Worm (Caenorhabditis elegans): ENCODE measurements around the gene lgc-1.

The lgc-1 gene

ce11 chrV:4125552-4126084 lies 9.2 kb upstream of the lgc-1 start, which contains the start of gene T05B4.12:
Gene T05B4.12, minus strand, starts transcription at chrV:4126034.
- TF ChIP-seq hlh-15 (tag; optimal IDR thresholded peaks at IDR 0.05): no peak
- no peak for TF ChIP-seq pat-9 (tag; optimal IDR thresholded peaks at IDR 0.05)
- TF ChIP-seq elt-2 (tag; optimal IDR thresholded peaks at IDR 0.05): no peak
- no peak for TF ChIP-seq ceh-24 (tag; optimal IDR thresholded peaks at IDR 0.05)
- no peak for TF ChIP-seq syd-9 (tag; optimal IDR thresholded peaks at IDR 0.05)
- TF ChIP-seq ceh-2 (tag; optimal IDR thresholded peaks at IDR 0.05): no peak
- TF ChIP-seq unc-55 (GFP tag; optimal IDR thresholded peaks at IDR 0.05): no peak
- TF ChIP-seq ttx-3 (tag; optimal IDR thresholded peaks at IDR 0.05): no peak
- no peak for TF ChIP-seq unc-86 (tag; optimal IDR thresholded peaks at IDR 0.05)
- no peak for TF ChIP-seq tbx-2 (tag; optimal IDR thresholded peaks at IDR 0.05)
- TF ChIP-seq pax-1 (tag; optimal IDR thresholded peaks at IDR 0.05): no peak
- TF ChIP-seq ceh-45 (GFP tag; IDR thresholded peaks at IDR 0.05): no peak
- TF ChIP-seq hlh-13 (GFP tag; optimal IDR thresholded peaks at IDR 0.05): no peak
- TF ChIP-seq Y22D7AL.16 (tag; optimal IDR thresholded peaks at IDR 0.05): no peak
- no peak for TF ChIP-seq T23F11.4 (GFP tag; optimal IDR thresholded peaks at IDR 0.05)
- TF ChIP-seq ceh-6 (GFP tag; optimal IDR thresholded peaks at IDR 0.05): no peak

- TF ChIP-seq tbx-7 (tag; optimal IDR thresholded peaks at IDR 0.05) (no peak), madf-2 (tag; optimal IDR thresholded peaks at IDR 0.05) (no peak), pha-4 (tag; optimal IDR thresholded peaks at IDR 0.05) (no peak), lin-11 (tag; optimal IDR thresholded peaks at IDR 0.05) (no peak), syd-9 (tag; optimal IDR thresholded peaks at IDR 0.05) (no peak), hlh-13 (GFP tag; optimal IDR thresholded peaks at IDR 0.05) (no peak), C38D4.7 (GFP tag; optimal IDR thresholded peaks at IDR 0.05) (no peak), sox-4 (tag; optimal IDR thresholded peaks at IDR 0.05) (no peak), odd-2 (tag; optimal IDR thresholded peaks at IDR 0.05) (no peak), pros-1 (tag; optimal IDR thresholded peaks at IDR 0.05) (no peak)
Measured at ce11 chrV:4127435-4127834, 7.4 kb upstream of the lgc-1 start, which contains the start of gene T05B4.13. Gene T05B4.13, minus strand, starts transcription at chrV:4127535.

- TF ChIP-seq fkh-10 (GFP tag; optimal IDR thresholded peaks at IDR 0.05) (no peak), unc-55 (GFP tag; optimal IDR thresholded peaks at IDR 0.05) (no peak), ahr-1 (tag; optimal IDR thresholded peaks at IDR 0.05) (no peak), che-1 (tag; optimal IDR thresholded peaks at IDR 0.05) (no peak)
Measured at ce11 chrV:4129604-4130003, 5.2 kb upstream of the lgc-1 start, which contains the start of gene phat-4. Gene phat-4, plus strand, starts transcription at chrV:4129904.

ce11 chrV:4131471-4131939 lies 3.3 kb upstream of the lgc-1 start, which contains the start of gene nhr-57:
Gene nhr-57, plus strand, starts transcription at chrV:4131889.
- no peak for TF ChIP-seq gmeb-2 (tag; optimal IDR thresholded peaks at IDR 0.05)
- peak; percentile 19 for TF ChIP-seq dve-1 (tag; optimal IDR thresholded peaks at IDR 0.05)

ce11 chrV:4138688-4139087 lies 3.9 kb downstream of the lgc-1 start, which contains the start of gene lgc-29:
Gene lgc-29, plus strand, starts transcription at chrV:4138988.
- TF ChIP-seq sdc-2 (tag; optimal IDR thresholded peaks at IDR 0.05) (no peak), eyg-1 (tag; optimal IDR thresholded peaks at IDR 0.05) (no peak), Y22D7AL.16 (tag; optimal IDR thresholded peaks at IDR 0.05) (no peak), unc-3 (GFP tag; conservative IDR thresholded peaks at IDR 0.05) (no peak), unc-3 (tag; optimal IDR thresholded peaks at IDR 0.05) (no peak), unc-42 (tag; optimal IDR thresholded peaks at IDR 0.05) (no peak), ama-1 (optimal IDR thresholded peaks at IDR 0.05) (no peak)

Measured in whole organism, late embryonic.